Worm (Caenorhabditis elegans): ENCODE measurements around the gene R03A10.5.

ce11 chrX:15477309-15477708, 30.8 kb downstream of the R03A10.5 start, which contains the start of gene exc-1:
- TF ChIP-seq ama-1 (optimal IDR thresholded peaks at IDR 0.05): no peak
- TF ChIP-seq tbx-37 (GFP tag; conservative IDR thresholded peaks at IDR 0.05): no peak
- TF ChIP-seq hnd-1 (tag; optimal IDR thresholded peaks at IDR 0.05): no peak
